Fruit fly (Drosophila melanogaster): ENCODE measurements around the gene vig.

Gene vig

DNA sequence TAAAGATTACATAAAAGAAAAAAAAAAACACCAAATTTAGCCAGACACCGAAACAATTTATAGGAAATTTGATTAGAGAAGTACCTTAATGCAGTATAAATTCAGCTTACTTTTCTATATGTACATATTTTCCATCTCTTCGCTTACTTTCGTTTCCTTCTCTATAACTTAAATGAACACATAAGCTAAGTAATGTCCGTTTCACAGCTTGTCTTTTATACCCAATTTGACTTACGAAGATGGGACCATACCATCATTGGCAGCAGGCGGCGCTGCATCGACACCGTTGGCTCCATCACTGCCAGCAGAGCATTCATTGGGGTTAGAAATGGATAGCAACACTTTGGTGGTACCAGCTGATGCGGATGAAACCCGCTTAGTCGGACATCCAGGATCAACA, at the start of gene vig:
Gene vig (minus strand): TSS at position 101 of the 400 bp plus-strand sequence.
- TF ChIP-seq psq (optimal IDR thresholded peaks at IDR 0.05) (no peak), ttk (optimal IDR thresholded peaks at IDR 0.05) (no peak), h (optimal IDR thresholded peaks at IDR 0.05) (no peak), insv (optimal IDR thresholded peaks at IDR 0.05) (no peak), Myc (optimal IDR thresholded peaks at IDR 0.05) (no peak)

DNA sequence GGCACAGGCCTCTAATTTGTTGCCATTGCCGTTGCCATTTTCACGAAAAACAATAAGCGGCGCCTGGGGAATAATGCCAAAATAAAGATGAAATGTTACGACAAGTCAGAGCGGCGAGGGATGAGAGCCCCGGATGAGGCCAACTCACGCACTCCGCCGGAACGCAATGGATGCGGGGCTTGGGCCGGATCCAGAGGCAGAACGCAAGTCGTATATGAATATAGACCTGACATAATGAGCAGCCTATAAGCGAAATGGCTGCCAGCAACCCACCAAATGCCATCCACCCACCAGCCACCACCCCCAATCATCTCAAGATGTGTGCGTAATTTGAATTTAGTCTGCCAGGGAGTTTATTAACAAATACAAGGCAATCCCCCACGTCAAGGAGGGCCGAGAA, 48.4 kb upstream of the vig start:
- TF ChIP-seq Myc (optimal IDR thresholded peaks at IDR 0.05), result no peak
- no peak for TF ChIP-seq Sin3A (optimal IDR thresholded peaks at IDR 0.05)
- no peak for TF ChIP-seq psq (optimal IDR thresholded peaks at IDR 0.05)
- TF ChIP-seq ttk (optimal IDR thresholded peaks at IDR 0.05), result no peak
- no peak for TF ChIP-seq insv (optimal IDR thresholded peaks at IDR 0.05)
- TF ChIP-seq h (optimal IDR thresholded peaks at IDR 0.05), result no peak

DNA sequence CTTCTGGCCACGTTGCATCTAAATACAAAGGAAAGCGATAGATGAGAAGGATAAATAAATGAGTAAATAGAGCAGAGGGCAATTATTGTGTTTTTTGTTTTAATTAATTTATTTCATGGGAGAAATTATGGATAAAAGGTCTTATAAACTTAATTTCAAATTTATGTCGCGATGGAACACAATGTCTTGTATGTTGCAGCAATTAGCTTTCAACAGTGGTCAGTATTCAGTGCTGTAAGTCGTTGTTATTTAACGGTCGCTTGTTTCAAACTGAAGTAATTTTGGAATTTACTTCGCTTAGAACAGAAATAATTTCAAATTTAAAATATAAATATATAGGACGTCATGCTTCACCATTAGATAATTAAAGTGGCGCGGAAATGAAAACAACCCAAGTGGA, 47.9 kb upstream of the vig start:
- no peak for TF ChIP-seq insv (optimal IDR thresholded peaks at IDR 0.05)
- TF ChIP-seq Sin3A (optimal IDR thresholded peaks at IDR 0.05), result no peak
- no peak for TF ChIP-seq h (optimal IDR thresholded peaks at IDR 0.05)
- no peak for TF ChIP-seq Myc (optimal IDR thresholded peaks at IDR 0.05)

DNA sequence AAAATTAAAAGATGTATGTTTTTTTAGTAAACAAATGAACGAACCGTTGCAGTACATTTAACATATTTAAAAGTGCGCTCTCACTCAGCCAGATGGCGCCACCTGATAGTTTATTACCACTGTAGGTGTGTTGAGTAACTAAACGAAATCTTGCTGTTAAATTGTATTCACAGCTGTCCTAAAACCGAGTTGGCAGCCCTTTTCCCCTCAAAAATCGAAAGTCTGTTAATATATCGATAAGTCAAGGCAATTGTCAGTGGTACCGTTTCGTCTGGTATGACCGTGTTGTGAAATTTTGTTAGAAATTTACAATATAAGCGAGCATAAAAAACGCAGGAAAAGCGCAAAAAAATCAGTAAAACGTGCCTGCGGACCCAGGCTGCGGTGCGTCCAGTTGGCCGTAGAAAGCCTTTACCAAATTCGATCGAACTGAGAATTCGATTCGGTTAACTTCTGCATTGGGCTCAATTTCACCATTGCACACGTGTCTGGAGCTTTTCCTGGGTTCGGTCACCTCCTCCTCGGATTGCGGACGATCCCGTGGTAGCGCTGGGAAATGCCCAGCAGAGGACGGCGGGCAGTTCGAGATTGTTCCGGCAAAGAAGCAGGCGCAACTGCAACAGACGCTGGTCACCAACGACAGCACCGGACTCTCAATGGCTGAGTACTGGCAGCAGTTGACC, 43.3 kb upstream of the vig start, which contains the start of gene stc:
Gene stc (plus strand): TSS at position 247 of the 683 bp plus-strand sequence.
- no peak for TF ChIP-seq insv (optimal IDR thresholded peaks at IDR 0.05)
- no peak for TF ChIP-seq Myc (optimal IDR thresholded peaks at IDR 0.05)
- TF ChIP-seq psq (optimal IDR thresholded peaks at IDR 0.05), result no peak
- no peak for TF ChIP-seq h (optimal IDR thresholded peaks at IDR 0.05)
- TF ChIP-seq ttk (optimal IDR thresholded peaks at IDR 0.05), result no peak
- no peak for TF ChIP-seq Sin3A (optimal IDR thresholded peaks at IDR 0.05)

DNA sequence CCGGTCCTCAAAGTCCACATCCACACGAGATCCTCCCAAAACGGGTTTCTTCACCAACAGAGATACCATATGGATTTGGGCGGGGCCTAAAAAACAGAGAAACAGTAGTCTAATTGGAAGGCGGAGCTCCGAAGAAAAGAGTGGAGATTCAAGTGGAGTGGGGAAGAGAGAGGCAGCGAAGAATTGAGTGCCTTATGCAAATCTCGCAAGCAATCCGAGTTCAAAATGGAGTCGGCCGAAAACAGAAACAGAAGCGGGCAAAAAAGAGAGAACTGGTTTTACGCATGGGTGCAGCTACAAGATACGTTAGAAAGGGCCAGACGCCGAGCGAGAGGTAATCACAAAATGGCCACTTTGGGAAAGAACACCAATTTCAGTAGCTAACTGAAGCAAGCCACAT, 41.2 kb upstream of the vig start:
- TF ChIP-seq ttk (optimal IDR thresholded peaks at IDR 0.05), result no peak
- TF ChIP-seq psq (optimal IDR thresholded peaks at IDR 0.05), result no peak
- no peak for TF ChIP-seq Sin3A (optimal IDR thresholded peaks at IDR 0.05)
- TF ChIP-seq insv (optimal IDR thresholded peaks at IDR 0.05), result no peak
- no peak for TF ChIP-seq h (optimal IDR thresholded peaks at IDR 0.05)

DNA sequence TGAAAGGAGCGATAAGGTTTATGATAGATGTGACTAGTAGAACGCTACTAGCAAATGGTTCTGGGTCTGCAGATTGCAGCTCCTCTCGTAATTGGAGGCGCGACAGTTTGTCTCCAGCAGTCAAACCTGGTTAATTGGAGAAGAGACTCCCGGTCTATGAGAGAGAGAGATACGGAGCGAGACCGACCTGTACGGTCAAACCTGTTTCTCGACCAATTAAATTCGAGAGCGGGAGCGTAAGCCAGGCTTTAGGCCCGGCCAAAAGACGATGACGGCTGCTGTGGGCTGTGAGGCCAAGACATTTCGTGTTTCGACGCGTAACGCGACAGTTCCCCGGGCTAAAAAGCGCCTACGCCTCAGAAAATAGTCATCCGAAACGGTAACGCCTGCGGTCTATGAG, 39.0 kb upstream of the vig start, which contains the start of gene CG15269:
Gene CG15269 (plus strand): TSS at position 261 of the 400 bp plus-strand sequence.
- TF ChIP-seq Sin3A (optimal IDR thresholded peaks at IDR 0.05), result no peak
- no peak for TF ChIP-seq h (optimal IDR thresholded peaks at IDR 0.05)
- TF ChIP-seq psq (optimal IDR thresholded peaks at IDR 0.05), result no peak
- TF ChIP-seq Myc (optimal IDR thresholded peaks at IDR 0.05), result no peak
- TF ChIP-seq ttk (optimal IDR thresholded peaks at IDR 0.05), result no peak
- no peak for TF ChIP-seq insv (optimal IDR thresholded peaks at IDR 0.05)

DNA sequence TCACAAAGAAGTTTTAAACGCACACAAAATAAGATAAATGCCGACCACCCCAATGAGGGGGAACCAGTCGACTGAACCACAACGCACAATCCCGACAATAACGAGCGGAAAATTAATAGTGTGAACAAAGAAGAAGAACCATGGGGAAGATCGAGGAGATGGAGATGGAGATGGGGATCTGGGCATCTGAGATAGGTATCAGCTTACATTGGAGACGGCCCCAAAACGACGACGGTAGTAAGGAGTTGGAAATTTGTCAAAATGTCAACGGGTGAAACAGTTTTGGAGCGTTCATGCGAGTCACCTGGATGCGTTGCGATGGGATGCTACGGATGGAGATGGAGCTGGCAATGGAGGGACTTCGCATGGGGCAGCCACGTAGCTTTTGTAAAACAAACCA, 37.1 kb upstream of the vig start:
- TF ChIP-seq psq (optimal IDR thresholded peaks at IDR 0.05) (no peak), Sin3A (optimal IDR thresholded peaks at IDR 0.05) (no peak), h (optimal IDR thresholded peaks at IDR 0.05) (no peak), Myc (optimal IDR thresholded peaks at IDR 0.05) (no peak), ttk (optimal IDR thresholded peaks at IDR 0.05) (no peak), insv (optimal IDR thresholded peaks at IDR 0.05) (no peak)

DNA sequence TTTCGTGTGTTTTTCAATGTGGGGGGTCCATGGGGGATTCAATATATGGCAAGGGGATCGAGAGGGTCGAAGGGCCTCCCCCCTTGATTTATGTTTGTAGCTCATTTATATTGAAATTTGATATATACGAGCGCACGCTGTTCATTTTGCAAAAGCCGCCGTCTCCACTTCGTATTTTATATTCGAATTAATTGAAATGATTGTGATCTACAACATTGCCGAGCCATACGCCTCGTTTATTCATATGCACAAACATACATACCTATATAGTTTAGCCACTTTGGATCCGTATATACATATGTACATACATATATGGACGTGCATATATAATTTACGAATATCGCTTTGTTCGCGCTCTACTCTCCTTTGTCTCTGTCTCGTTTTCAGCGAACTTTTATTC, 36.0 kb upstream of the vig start:
- no peak for TF ChIP-seq insv (optimal IDR thresholded peaks at IDR 0.05)
- no peak for TF ChIP-seq psq (optimal IDR thresholded peaks at IDR 0.05)
- TF ChIP-seq Sin3A (optimal IDR thresholded peaks at IDR 0.05), result no peak
- no peak for TF ChIP-seq h (optimal IDR thresholded peaks at IDR 0.05)
- TF ChIP-seq ttk (optimal IDR thresholded peaks at IDR 0.05), result no peak
- no peak for TF ChIP-seq Myc (optimal IDR thresholded peaks at IDR 0.05)

DNA sequence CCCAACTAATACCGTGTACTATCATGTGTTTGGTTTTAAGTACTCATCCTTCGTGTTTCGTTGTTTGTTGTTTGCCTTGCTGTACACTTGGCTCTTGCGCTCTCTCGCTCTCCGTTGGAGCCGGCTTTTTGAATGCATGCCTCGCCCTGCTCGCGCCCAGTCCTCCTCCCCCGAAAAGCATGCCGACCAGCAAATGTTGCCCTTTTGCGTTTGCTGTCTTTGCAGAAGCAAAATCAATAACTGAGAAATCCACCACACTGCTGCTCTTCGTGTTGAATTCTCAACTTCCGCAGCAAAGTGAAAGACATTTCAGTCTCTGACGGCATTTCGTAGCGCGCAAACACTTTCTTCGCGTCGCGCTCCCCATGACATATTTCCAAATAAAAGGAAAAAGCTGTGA, 4.3 kb upstream of the vig start, which contains the start of gene wwk:
Gene wwk (plus strand): TSS at position 312 of the 400 bp plus-strand sequence.
- TF ChIP-seq psq (optimal IDR thresholded peaks at IDR 0.05) (no peak), Myc (optimal IDR thresholded peaks at IDR 0.05) (no peak), h (optimal IDR thresholded peaks at IDR 0.05) (no peak), Sin3A (optimal IDR thresholded peaks at IDR 0.05) (no peak), insv (optimal IDR thresholded peaks at IDR 0.05) (no peak), ttk (optimal IDR thresholded peaks at IDR 0.05) (no peak)

DNA sequence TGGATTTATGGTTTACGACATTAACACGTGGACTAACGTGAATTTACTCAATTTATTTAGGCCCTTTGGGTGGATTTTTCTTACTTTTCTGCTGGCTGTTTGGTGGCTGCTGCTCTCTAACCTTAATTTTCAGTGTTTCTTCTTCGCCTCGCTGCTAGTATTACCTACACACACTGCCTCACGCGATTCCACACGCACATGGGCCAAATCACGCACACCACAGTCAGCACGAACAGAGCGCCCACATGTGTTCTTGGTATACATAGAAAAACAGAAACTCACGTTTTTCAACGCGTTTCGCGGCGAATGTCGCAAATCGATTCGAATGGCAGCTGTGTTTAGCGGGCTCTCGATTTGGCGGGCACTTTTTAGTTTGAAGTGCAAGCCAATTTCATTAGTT, 2.3 kb downstream of the vig start:
- TF ChIP-seq Myc (optimal IDR thresholded peaks at IDR 0.05) (no peak), h (optimal IDR thresholded peaks at IDR 0.05) (no peak), psq (optimal IDR thresholded peaks at IDR 0.05) (no peak), Sin3A (optimal IDR thresholded peaks at IDR 0.05) (no peak), insv (optimal IDR thresholded peaks at IDR 0.05) (no peak), ttk (optimal IDR thresholded peaks at IDR 0.05) (no peak)

DNA sequence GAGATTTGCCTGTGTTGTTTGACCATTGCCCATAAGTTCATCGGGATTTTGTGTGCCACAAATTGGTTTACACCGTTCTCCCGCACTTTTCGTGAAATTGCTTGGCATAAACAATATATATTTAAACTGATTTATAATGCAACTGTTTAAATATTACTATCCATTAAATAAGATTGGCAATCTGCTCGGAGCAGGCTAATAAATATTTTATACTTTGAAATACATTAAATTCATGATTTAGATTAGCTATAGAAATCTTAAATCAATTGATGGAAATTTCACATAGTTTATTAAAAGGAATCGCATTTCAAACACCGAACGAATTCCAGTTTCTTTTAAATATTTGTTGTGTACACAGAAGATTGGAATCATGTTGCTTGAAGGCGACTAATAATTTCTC, 4.0 kb downstream of the vig start:
- TF ChIP-seq psq (optimal IDR thresholded peaks at IDR 0.05) (no peak), insv (optimal IDR thresholded peaks at IDR 0.05) (no peak), Myc (optimal IDR thresholded peaks at IDR 0.05) (no peak), h (optimal IDR thresholded peaks at IDR 0.05) (no peak), Sin3A (optimal IDR thresholded peaks at IDR 0.05) (no peak), ttk (optimal IDR thresholded peaks at IDR 0.05) (no peak)

DNA sequence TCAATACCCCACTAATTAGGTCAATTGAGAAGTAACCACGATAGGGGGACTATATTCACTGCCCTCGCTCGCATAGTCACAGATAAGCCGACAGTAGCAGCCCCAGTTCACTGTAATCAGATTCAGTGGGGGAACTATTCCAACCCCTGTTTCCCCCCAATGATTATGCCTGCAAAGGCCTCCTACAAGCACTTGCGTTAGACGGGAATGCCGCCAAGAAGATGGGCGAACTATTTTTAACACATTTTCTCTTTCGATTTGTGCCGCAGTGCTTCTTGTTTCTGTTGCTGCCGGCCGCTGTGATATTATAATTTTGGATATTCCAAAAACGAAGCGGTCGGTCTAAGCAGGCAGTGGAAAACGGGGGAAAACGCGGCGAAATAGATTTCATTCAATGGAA, 4.5 kb downstream of the vig start:
- TF ChIP-seq Myc (optimal IDR thresholded peaks at IDR 0.05) (no peak), ttk (optimal IDR thresholded peaks at IDR 0.05) (no peak), insv (optimal IDR thresholded peaks at IDR 0.05) (no peak), h (optimal IDR thresholded peaks at IDR 0.05) (no peak)

DNA sequence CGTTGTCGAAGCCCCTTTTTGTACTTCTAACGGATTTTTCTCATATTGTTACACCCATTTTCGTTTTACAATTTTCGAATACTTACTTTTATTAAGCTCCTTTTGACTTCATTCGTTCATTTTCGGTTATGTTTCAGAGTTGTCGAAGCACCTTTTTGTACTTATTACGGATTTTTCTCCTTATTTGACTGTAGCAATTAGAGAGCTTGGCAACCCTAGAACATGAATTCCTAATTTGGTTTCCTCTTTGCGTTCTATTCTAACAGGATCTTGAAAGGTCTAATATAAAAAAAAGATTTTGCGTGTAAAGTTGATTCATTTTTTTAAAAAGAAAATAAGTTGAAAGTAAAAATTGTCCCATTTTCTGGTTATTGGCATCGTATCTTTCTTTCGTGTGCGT, 8.0 kb downstream of the vig start:
- TF ChIP-seq Sin3A (optimal IDR thresholded peaks at IDR 0.05) (no peak), Myc (optimal IDR thresholded peaks at IDR 0.05) (no peak), insv (optimal IDR thresholded peaks at IDR 0.05) (no peak), psq (optimal IDR thresholded peaks at IDR 0.05) (no peak), h (optimal IDR thresholded peaks at IDR 0.05) (no peak), ttk (optimal IDR thresholded peaks at IDR 0.05) (no peak)

Measured in Kc167 (cell line).